Fruit fly (Drosophila melanogaster) whole organism, pupa: ENCODE measurements around the gene Npc2d.
A peak's percentile ranks its signal among the peaks of the same experiment; 100 is the strongest.

Source experiments
- CG10348 ChIP-seq: fragments of 200-800 bp; sonication (Bioruptor generic); IDR thresholded peaks from 2 replicates; pipeline ENCODE4 v1.3.6; 2022; ENCODE audit warnings: missing biosample characterization, missing genetic modification characterization
- CG12605 ChIP-seq: fragments of 200-800 bp; sonication (Bioruptor generic); IDR thresholded peaks from 2 replicates; pipeline ENCODE4 v1.3.6; 2022; ENCODE audit warnings: missing biosample characterization, missing genetic modification characterization
- CG13204 ChIP-seq: fragments of 200-800 bp; sonication (Bioruptor generic); optimal IDR thresholded peaks from 2 replicates; lab custom pipeline; 2018; ENCODE audit warnings: missing biosample characterization, mild to moderate bottlenecking, missing genetic modification characterization, moderate library complexity
- CG14655 ChIP-seq: fragments of 200-800 bp; sonication (Bioruptor generic); optimal IDR thresholded peaks from 3 replicates; lab custom pipeline; 2017; ENCODE audit warnings: mild to moderate bottlenecking, missing biosample characterization, missing genetic modification reagents, missing genetic modification characterization
- CG15710 ChIP-seq: fragments of 200-800 bp; sonication (Bioruptor generic); optimal IDR thresholded peaks from 2 replicates; lab custom pipeline; 2018; ENCODE audit warnings: missing biosample characterization, mild to moderate bottlenecking, missing genetic modification characterization, moderate library complexity
- CG17806 ChIP-seq: fragments of 200-800 bp; sonication (Bioruptor generic); optimal IDR thresholded peaks from 2 replicates; lab custom pipeline; 2018; ENCODE audit warnings: missing biosample characterization, mild to moderate bottlenecking, missing genetic modification characterization, moderate library complexity
- CG32121 ChIP-seq: fragments of 200-800 bp; sonication (Bioruptor generic); IDR thresholded peaks from 2 replicates; pipeline ENCODE4 v1.3.6; 2022; ENCODE audit warnings: missing biosample characterization, missing genetic modification characterization
- CG34367 ChIP-seq: fragments of 200-800 bp; sonication (Bioruptor generic); optimal IDR thresholded peaks from 2 replicates; lab custom pipeline; 2018; ENCODE audit warnings: missing biosample characterization, mild to moderate bottlenecking, missing genetic modification characterization
- CG4496 ChIP-seq: fragments of 200-800 bp; sonication (Bioruptor generic); IDR thresholded peaks from 3 replicates; pipeline ENCODE4 v1.3.6; 2022; ENCODE audit warnings: missing biosample characterization, missing genetic modification characterization
- CG8159 ChIP-seq: fragments of 200-800 bp; sonication (Bioruptor generic); optimal IDR thresholded peaks from 3 replicates; lab custom pipeline; 2018; ENCODE audit warnings: missing biosample characterization, mild to moderate bottlenecking, missing genetic modification characterization, moderate library complexity
- CG8301 ChIP-seq: fragments of 200-800 bp; sonication (Bioruptor generic); optimal IDR thresholded peaks from 2 replicates; lab custom pipeline; 2018; ENCODE audit warnings: missing biosample characterization, mild to moderate bottlenecking, missing genetic modification characterization
- CG9948 ChIP-seq: fragments of 200-800 bp; sonication (Bioruptor generic); optimal IDR thresholded peaks from 2 replicates; lab custom pipeline; 2018; ENCODE audit warnings: missing biosample characterization, mild to moderate bottlenecking, missing genetic modification characterization, moderate library complexity
- D1 ChIP-seq: fragments of 200-800 bp; sonication (Bioruptor generic); optimal IDR thresholded peaks from 2 replicates; lab custom pipeline; 2018; ENCODE audit warnings: missing biosample characterization, mild to moderate bottlenecking, missing genetic modification characterization, moderate library complexity
- EcR ChIP-seq: fragments of 200-800 bp; sonication (Bioruptor generic); optimal IDR thresholded peaks from 3 replicates; lab custom pipeline; 2019; ENCODE audit warnings: missing biosample characterization, missing genetic modification characterization, mild to moderate bottlenecking, moderate library complexity, missing genetic modification reagents
- Ets98B ChIP-seq: fragments of 200-800 bp; sonication (Bioruptor generic); IDR thresholded peaks from 2 replicates; pipeline ENCODE4 v1.3.6; 2022; ENCODE audit warnings: missing biosample characterization, missing genetic modification characterization
- Pif1A ChIP-seq: fragments of 200-800 bp; sonication (Bioruptor generic); optimal IDR thresholded peaks from 3 replicates; lab custom pipeline; 2016; ENCODE audit warnings: missing biosample characterization, missing genetic modification characterization
- Pif1B ChIP-seq: fragments of 200-800 bp; sonication (Bioruptor generic); optimal IDR thresholded peaks from 3 replicates; lab custom pipeline; 2016; ENCODE audit warnings: missing biosample characterization, missing genetic modification characterization
- Snoo ChIP-seq: fragments of 200-800 bp; sonication (Bioruptor generic); optimal IDR thresholded peaks from 3 replicates; lab custom pipeline; 2017; ENCODE audit warnings: missing biosample characterization, mild to moderate bottlenecking, missing genetic modification characterization, inconsistent platforms
- fd96Ca ChIP-seq: fragments of 200-800 bp; sonication (Bioruptor generic); IDR thresholded peaks from 3 replicates; pipeline ENCODE4 v1.3.6; 2022; ENCODE audit warnings: missing biosample characterization, missing genetic modification characterization
- gl ChIP-seq: fragments of 200-800 bp; sonication (Bioruptor generic); optimal IDR thresholded peaks from 2 replicates; lab custom pipeline; 2018; ENCODE audit warnings: missing biosample characterization, mild to moderate bottlenecking, missing genetic modification characterization
- rn ChIP-seq: fragments of 200-800 bp; sonication (Bioruptor generic); IDR thresholded peaks from 2 replicates; pipeline ENCODE4 v1.3.6; 2022; ENCODE audit warnings: missing biosample characterization, missing genetic modification characterization

Npc2d gene

DNA sequence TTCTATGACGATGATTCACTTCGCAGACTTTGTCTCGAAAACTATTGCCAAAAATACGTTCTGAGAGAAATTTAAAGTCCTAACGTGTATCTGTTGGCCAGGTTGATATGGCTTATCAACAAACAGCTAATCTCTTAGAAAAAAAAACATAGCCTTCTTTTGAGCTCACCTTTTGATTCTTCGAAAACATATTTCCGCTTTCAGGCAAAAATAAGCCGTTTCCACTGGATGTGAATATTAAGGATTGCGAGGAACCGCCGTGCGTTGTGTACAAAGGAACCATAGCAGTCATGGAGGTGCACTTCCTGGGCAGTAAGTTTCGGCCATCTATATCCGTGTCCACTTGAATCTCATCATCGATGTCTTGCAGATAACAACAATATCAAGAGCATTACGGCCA lies 2.3 kb downstream of the Npc2d start:
- no peak for TF ChIP-seq CG8159 (tag; lab: Kevin White, UChicago)
- no peak for TF ChIP-seq gl
- no peak for TF ChIP-seq CG32121 (GFP tag; lab: Robert Waterston, UW)
- no peak for TF ChIP-seq Pif1A (GFP tag; lab: Kevin White, UChicago)
- TF ChIP-seq Pif1B = no peak
- TF ChIP-seq CG14655 = no peak
- TF ChIP-seq CG9948 (tag; lab: Kevin White, UChicago) = no peak
- TF ChIP-seq CG8301 = no peak
- no peak for TF ChIP-seq CG17806 (tag; lab: Kevin White, UChicago)
- TF ChIP-seq D1 = no peak
- TF ChIP-seq, all 21 proteins: peak for 0

DNA sequence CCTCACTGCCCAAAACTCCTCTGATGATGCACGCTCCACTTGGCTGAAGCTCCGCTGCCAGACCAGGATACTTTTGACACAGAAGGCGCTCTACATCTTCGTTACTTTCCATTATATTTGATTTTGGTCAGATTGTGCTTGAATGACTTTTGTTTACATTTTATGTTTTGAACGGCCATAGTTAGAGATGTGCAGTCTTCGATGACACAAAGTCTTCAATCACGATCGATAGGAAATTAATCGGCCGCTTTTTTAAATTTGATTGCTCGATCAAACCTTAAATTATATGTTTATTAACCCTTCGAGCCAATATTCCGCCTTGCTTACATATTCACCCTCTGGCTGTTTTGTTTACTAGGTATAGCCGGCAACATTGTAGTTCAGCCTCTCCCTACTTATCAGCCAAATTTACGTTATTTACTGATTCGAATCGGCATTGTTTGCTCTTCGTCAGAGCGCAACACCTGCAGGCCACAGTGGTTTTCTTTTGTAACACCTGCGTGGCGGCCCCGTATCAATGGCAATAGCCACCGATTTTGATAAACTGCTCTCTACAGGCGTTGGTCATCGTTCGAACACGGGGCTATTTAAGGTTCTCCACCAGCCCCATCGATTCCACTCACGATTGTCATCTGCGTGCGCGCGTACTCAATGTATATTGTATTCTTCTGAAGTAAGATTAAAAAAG lies 3.0 kb downstream of the Npc2d start, which contains the start of the genes Fancl and Npc2e:
Gene Fancl (minus strand): TSS at position 175 of the 688 bp plus-strand sequence.
Gene Npc2e (plus strand): TSS at position 638 of the 688 bp plus-strand sequence.
- TF ChIP-seq Pif1A (GFP tag; lab: Kevin White, UChicago) (no peak), CG32121 (GFP tag; lab: Robert Waterston, UW) (no peak), CG14655 (no peak), CG8159 (tag; lab: Kevin White, UChicago) (no peak), EcR (no peak), D1 (no peak), CG12605 (no peak), fd96Ca (GFP tag; lab: Robert Waterston, UW) (no peak), rn (GFP tag; lab: Robert Waterston, UW) (no peak), Ets98B (GFP tag; lab: Robert Waterston, UW) (no peak), Pif1B (no peak), CG8301 (no peak), CG34367 (no peak), Snoo (no peak)
- TF ChIP-seq, all 21 proteins: peak for 0

DNA sequence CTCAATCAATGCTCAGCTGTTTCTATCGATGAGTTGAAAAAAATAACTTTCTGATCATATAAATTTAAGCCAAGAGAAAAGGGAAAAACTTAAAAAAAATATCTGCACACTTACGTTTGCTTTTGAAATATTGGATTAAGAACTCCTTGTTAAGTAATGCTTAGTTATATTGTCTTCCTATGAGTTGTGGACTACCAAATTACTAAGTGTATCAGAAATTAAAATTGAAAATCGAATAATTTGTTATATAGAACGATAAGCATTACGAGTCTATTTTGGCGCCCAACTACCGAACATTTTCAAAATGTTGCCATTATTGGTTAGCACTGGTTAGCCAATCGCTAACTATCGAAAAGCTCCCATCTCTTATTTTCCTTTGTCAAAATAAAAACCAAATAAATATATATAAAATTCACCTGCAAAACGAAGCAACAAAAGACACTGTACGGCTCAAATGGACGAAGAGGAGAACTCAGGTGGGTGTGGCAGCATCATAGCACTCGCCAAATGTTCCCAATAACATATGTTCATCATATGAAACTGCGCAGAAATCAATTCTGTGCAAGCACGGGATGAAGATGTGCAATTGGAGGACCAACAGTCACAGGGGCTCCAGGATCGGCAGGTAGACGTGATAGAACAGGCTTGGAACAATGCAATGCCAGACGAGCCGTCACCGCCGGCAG lies 6.9 kb downstream of the Npc2d start, which contains the start of gene ohgt:
Gene ohgt (plus strand): TSS at position 358 of the 686 bp plus-strand sequence.
- no peak for TF ChIP-seq CG12605
- TF ChIP-seq CG34367 = peak; percentile 22
- TF ChIP-seq CG9948 (tag; lab: Kevin White, UChicago) = peak; percentile 27

DNA sequence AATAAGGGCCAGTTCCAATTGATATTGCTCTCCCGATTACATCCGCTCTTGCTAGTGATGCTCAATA lies 7.3 kb downstream of the Npc2d start, which contains the start of gene CG12811:
Gene CG12811 (minus strand): TSS at position 23 of the 67 bp plus-strand sequence.
- TF ChIP-seq CG17806 (tag; lab: Kevin White, UChicago) (no peak), CG13204 (GFP tag; lab: Kevin White, UChicago) (no peak), CG15710 (tag; lab: Kevin White, UChicago) (no peak), fd96Ca (GFP tag; lab: Robert Waterston, UW) (no peak), CG10348 (no peak)
- TF ChIP-seq, all 21 proteins: peak for 0

DNA sequence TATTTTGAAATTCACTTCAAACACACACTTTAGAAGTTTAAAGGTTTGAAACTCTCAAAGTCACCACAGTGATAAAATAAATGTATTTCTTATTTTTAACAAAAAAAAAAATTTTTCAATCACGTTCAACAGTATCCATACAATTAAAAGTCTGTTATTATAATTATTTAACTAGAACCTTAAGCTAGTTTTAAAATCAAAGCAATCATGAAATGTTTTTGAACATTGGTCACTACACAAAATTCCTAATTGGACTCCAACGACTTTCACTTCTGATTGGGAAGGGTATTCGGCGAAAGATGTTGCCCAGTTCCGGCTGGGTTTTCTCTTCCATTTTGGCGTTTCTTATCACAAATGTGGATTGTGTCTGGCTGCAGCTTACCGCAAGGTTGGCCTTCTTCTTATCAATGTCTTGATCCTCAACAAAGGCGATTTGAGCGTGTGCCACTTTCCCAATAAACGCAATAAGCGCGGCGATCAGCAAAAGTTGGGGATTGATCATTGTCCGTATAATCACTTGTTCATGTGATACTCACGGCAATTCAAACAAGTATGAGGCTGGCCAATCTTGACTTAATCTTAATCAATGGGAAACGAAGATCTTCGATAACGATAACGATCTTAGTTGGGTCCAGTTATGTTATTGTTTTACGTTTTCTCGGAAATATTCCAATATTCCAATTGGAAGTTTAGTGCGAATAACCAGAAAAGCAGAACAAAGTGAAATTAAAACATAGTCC lies 7.7 kb downstream of the Npc2d start:
- TF ChIP-seq CG10348 (no peak), Ets98B (GFP tag; lab: Robert Waterston, UW) (no peak), CG8159 (tag; lab: Kevin White, UChicago) (peak; percentile 64), CG4496 (GFP tag; lab: Robert Waterston, UW) (no peak), EcR (no peak), D1 (no peak), rn (GFP tag; lab: Robert Waterston, UW) (no peak), fd96Ca (GFP tag; lab: Robert Waterston, UW) (no peak), CG15710 (tag; lab: Kevin White, UChicago) (peak; percentile 61), Pif1A (GFP tag; lab: Kevin White, UChicago) (no peak), Pif1B (no peak), CG13204 (GFP tag; lab: Kevin White, UChicago) (no peak), CG9948 (tag; lab: Kevin White, UChicago) (peak; percentile 44), Snoo (peak; percentile 62), CG17806 (tag; lab: Kevin White, UChicago) (peak; percentile 54), CG8301 (peak; percentile 58), CG14655 (no peak), CG12605 (no peak), CG34367 (peak; percentile 29), gl (no peak)

DNA sequence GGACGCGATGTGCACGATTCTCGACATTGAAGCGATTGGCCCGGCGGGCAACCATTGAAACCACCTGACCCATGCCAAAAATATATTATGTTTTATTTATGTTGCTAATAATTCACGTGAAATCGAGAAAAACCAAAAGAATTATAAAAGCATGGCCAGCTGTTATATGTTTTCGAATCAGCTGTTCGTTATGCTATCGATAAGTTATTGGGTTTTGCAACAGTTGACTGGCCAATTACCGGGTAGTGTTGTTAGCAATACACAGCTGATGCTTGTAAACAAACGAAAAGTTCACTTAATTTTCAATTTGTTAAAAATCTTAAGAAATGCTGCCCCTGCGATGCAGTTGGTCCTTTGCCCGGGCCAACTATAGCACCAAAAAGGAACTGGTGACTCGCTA lies 10.5 kb downstream of the Npc2d start, which contains the start of the genes CG11722 and mtTFB2:
Gene CG11722 (minus strand): TSS at position 200 of the 400 bp plus-strand sequence.
Gene mtTFB2 (plus strand): TSS at position 232 of the 400 bp plus-strand sequence.
- TF ChIP-seq D1 = no peak
- no peak for TF ChIP-seq CG4496 (GFP tag; lab: Robert Waterston, UW)
